Fruit fly (Drosophila melanogaster) Kc167 (cell line): ENCODE data around the gene Acp63F.

ENCODE experiments used
- Sin3A ChIP-seq: fragments of >200 bp; optimal IDR thresholded peaks from 2 replicates; lab custom pipeline; 2018; ENCODE audit warnings: missing external identifiers
- insv ChIP-seq: fragments of >200 bp; optimal IDR thresholded peaks from 3 replicates; lab custom pipeline; 2018; ENCODE audit warnings: missing external identifiers
- psq ChIP-seq: fragments of >200 bp; optimal IDR thresholded peaks from 2 replicates; lab custom pipeline; 2017; ENCODE audit warnings: missing external identifiers

DNA sequence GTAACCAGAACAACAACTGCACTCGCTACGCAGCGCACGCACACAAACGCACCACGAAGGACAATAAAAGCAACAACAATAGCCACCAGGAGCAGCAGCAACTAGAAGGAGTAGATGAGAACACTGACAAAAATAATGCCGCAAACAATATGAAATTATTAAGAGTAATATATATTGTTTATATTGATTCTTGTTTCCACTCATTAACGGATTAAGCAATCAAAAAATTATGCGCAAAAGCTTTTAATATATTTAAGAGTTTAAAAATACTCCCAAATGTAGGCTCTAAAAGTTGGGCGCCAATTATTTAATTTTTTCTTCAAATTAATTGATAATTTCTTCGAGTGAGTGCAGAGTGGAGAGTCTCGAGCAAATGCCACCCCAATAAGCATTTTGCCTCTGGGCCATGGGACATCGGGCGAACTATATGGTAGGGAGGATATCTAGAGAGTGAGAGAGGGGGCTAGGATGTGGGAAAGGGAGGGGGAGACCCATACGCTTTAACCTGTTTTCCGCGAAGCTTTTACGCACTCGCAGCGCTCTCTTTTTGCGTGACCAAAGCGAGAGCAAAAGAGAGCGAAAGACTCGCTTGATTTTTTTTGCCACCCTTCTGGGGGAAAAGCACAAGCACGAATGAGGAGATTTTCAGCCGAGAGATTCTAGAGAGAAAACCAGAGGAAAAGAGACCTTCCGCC is 8.8 kb upstream of the Acp63F start, which contains the start of gene Rdh:
- TF ChIP-seq Sin3A (no peak), psq (no peak), insv (lab: Kevin White, UChicago) (no peak)
